Fruit fly (Drosophila melanogaster) whole organism, embryonic: ENCODE results near the gene por.
A peak's percentile ranks its signal among the peaks of the same experiment; 100 is the strongest.

Source experiments
- Antp ChIP-seq: fragments of 200-800 bp; sonication (Bioruptor generic); optimal IDR thresholded peaks from 3 replicates; lab custom pipeline; 2016; ENCODE audit warnings: missing biosample characterization, missing genetic modification characterization
- CG11247 ChIP-seq: fragments of 200-800 bp; sonication (Bioruptor generic); IDR thresholded peaks from 2 replicates; pipeline ENCODE4 v1.3.6; 2022; ENCODE audit warnings: missing biosample characterization, missing genetic modification characterization
- CG11696 ChIP-seq: fragments of 200-800 bp; sonication (Bioruptor generic); IDR thresholded peaks from 2 replicates; pipeline ENCODE4 v1.3.6; 2022; ENCODE audit warnings: missing biosample characterization, missing genetic modification characterization
- CG12299 ChIP-seq: fragments of 200-800 bp; sonication (Bioruptor generic); optimal IDR thresholded peaks from 2 replicates; lab custom pipeline; 2018; ENCODE audit warnings: missing biosample characterization, mild to moderate bottlenecking, missing genetic modification characterization
- CG13123 ChIP-seq: fragments of 200-800 bp; sonication (Bioruptor generic); optimal IDR thresholded peaks from 2 replicates; lab custom pipeline; 2016; ENCODE audit warnings: missing biosample characterization, missing genetic modification characterization
- CG13894 ChIP-seq: fragments of 200-800 bp; sonication (Bioruptor generic); optimal IDR thresholded peaks from 3 replicates; lab custom pipeline; 2018; ENCODE audit warnings: missing biosample characterization, mild to moderate bottlenecking, missing genetic modification characterization, moderate library complexity
- CG14441 ChIP-seq: fragments of 200-800 bp; sonication (Bioruptor generic); IDR thresholded peaks from 2 replicates; pipeline ENCODE4 v1.3.6; 2022; ENCODE audit warnings: missing biosample characterization, missing genetic modification characterization
- CG14860 ChIP-seq: fragments of 200-800 bp; sonication (Bioruptor generic); IDR thresholded peaks from 3 replicates; pipeline ENCODE4 v1.3.6; 2022; ENCODE audit warnings: missing biosample characterization, missing genetic modification characterization; ENCODE audit not compliant: partially characterized antibody
- CG16779 ChIP-seq: fragments of 200-800 bp; sonication (Bioruptor generic); IDR thresholded peaks from 2 replicates; pipeline ENCODE4 v1.3.6; 2022; ENCODE audit warnings: missing biosample characterization, missing genetic modification characterization
- CG32767 ChIP-seq: fragments of 200-800 bp; sonication (Bioruptor generic); IDR thresholded peaks from 2 replicates; pipeline ENCODE4 v1.3.6; 2022; ENCODE audit warnings: missing biosample characterization, missing genetic modification characterization
- CG3281 ChIP-seq: fragments of 200-800 bp; sonication (Bioruptor generic); optimal IDR thresholded peaks from 3 replicates; lab custom pipeline; 2017; ENCODE audit warnings: missing biosample characterization, mild to moderate bottlenecking, missing genetic modification characterization
- CG4328 ChIP-seq: fragments of 200-800 bp; sonication (Bioruptor generic); optimal IDR thresholded peaks from 3 replicates; lab custom pipeline; 2017; ENCODE audit warnings: missing biosample characterization, missing genetic modification reagents, missing genetic modification characterization
- CG4854 ChIP-seq: fragments of 200-800 bp; sonication (Bioruptor generic); optimal IDR thresholded peaks from 2 replicates; lab custom pipeline; 2016; ENCODE audit warnings: missing biosample characterization, missing genetic modification characterization, inconsistent platforms
- CG5953 ChIP-seq: fragments of 200-800 bp; sonication (Bioruptor generic); IDR thresholded peaks from 2 replicates; pipeline ENCODE4 v1.3.6; 2022; ENCODE audit warnings: missing biosample characterization, missing genetic modification characterization
- CG6813 ChIP-seq: fragments of 200-800 bp; sonication (Bioruptor generic); optimal IDR thresholded peaks from 2 replicates; lab custom pipeline; 2017; ENCODE audit warnings: missing biosample characterization, missing genetic modification characterization, mild to moderate bottlenecking, moderate library complexity, missing genetic modification reagents
- CG7372 ChIP-seq: fragments of 200-800 bp; sonication (Bioruptor generic); IDR thresholded peaks from 2 replicates; pipeline ENCODE4 v1.3.6; 2022; ENCODE audit warnings: missing biosample characterization, missing genetic modification characterization
- CG9609 ChIP-seq: fragments of 200-800 bp; sonication (Bioruptor generic); optimal IDR thresholded peaks from 3 replicates; lab custom pipeline; 2016; ENCODE audit warnings: missing biosample characterization, missing genetic modification characterization
- Dip2 ChIP-seq: fragments of 200-800 bp; sonication (Bioruptor generic); IDR thresholded peaks from 2 replicates; pipeline ENCODE4 v1.3.6; 2022; ENCODE audit warnings: missing biosample characterization, missing genetic modification characterization
- Dp ChIP-seq: fragments of 200-800 bp; sonication (Bioruptor generic); optimal IDR thresholded peaks from 2 replicates; lab custom pipeline; 2018; ENCODE audit warnings: missing biosample characterization, mild to moderate bottlenecking, missing genetic modification characterization, moderate library complexity
- Drgx ChIP-seq: fragments of 200-800 bp; sonication (Bioruptor generic); IDR thresholded peaks from 2 replicates; pipeline ENCODE4 v1.3.6; 2022; ENCODE audit warnings: missing biosample characterization, missing genetic modification characterization
- ERR ChIP-seq: fragments of 200-800 bp; sonication (Bioruptor generic); optimal IDR thresholded peaks from 2 replicates; lab custom pipeline; 2016; ENCODE audit warnings: missing biosample characterization, missing genetic modification characterization
- H2.0 ChIP-seq: fragments of 200-800 bp; sonication (Bioruptor generic); IDR thresholded peaks from 2 replicates; pipeline ENCODE4 v1.3.6; 2022; ENCODE audit warnings: missing biosample characterization, missing genetic modification characterization
- HLH54F ChIP-seq: fragments of 200-800 bp; sonication (Bioruptor generic); optimal IDR thresholded peaks from 3 replicates; lab custom pipeline; 2016; ENCODE audit warnings: missing biosample characterization, missing genetic modification characterization
- Hmx ChIP-seq: fragments of 200-800 bp; sonication (Bioruptor generic); optimal IDR thresholded peaks from 2 replicates; lab custom pipeline; 2016; ENCODE audit warnings: missing biosample characterization, missing genetic modification characterization
- Hr78 ChIP-seq, 2 experiments: fragments of 200-800 bp in 1 of 2; fragments of >200 bp in 1 of 2; sonication (Bioruptor generic) in 1 of 2; optimal IDR thresholded peaks; 2 replicates each; lab custom pipeline; 2017 to 2019; ENCODE audit warnings: missing biosample characterization in 2 of 2, missing genetic modification characterization in 2 of 2, mild to moderate bottlenecking in 1 of 2, moderate library complexity in 1 of 2
- Hsf ChIP-seq: fragments of 200-800 bp; sonication (Bioruptor generic); optimal IDR thresholded peaks from 3 replicates; lab custom pipeline; 2016; ENCODE audit warnings: missing biosample characterization, missing genetic modification characterization
- Lpt ChIP-seq: fragments of >200 bp; optimal IDR thresholded peaks from 2 replicates; lab custom pipeline; 2018; ENCODE audit warnings: missing biosample characterization, missing genetic modification characterization
- MTF-1 ChIP-seq: fragments of 200-800 bp; sonication (Bioruptor generic); optimal IDR thresholded peaks from 2 replicates; lab custom pipeline; 2018; ENCODE audit warnings: missing biosample characterization, mild to moderate bottlenecking, missing genetic modification characterization, borderline replicate concordance
- Spps ChIP-seq: fragments of 200-800 bp; sonication (Bioruptor generic); optimal IDR thresholded peaks from 2 replicates; lab custom pipeline; 2018; ENCODE audit warnings: missing biosample characterization, mild to moderate bottlenecking, missing genetic modification characterization
- Stat92E ChIP-seq, 3 experiments: fragments of >200 bp in 2 of 3; fragments of 200-800 bp in 1 of 3; sonication (Bioruptor generic) in 1 of 3; optimal IDR thresholded peaks; 2 replicates each; lab custom pipeline; 2017 to 2019; ENCODE audit warnings: missing biosample characterization in 3 of 3, missing genetic modification characterization in 3 of 3, mild to moderate bottlenecking in 1 of 3, moderate library complexity in 1 of 3
- Usf ChIP-seq: fragments of 200-800 bp; sonication (Bioruptor generic); optimal IDR thresholded peaks from 2 replicates; lab custom pipeline; 2017; ENCODE audit warnings: missing genotype, missing biosample characterization, missing genetic modification characterization
- ap ChIP-seq: fragments of 200-800 bp; sonication (Bioruptor generic); IDR thresholded peaks from 2 replicates; pipeline ENCODE4 v1.3.6; 2022; ENCODE audit warnings: missing biosample characterization, missing genetic modification characterization
- ash1 ChIP-seq: fragments of 200-800 bp; sonication (Bioruptor generic); optimal IDR thresholded peaks from 2 replicates; lab custom pipeline; 2018; ENCODE audit warnings: missing biosample characterization, mild to moderate bottlenecking, missing genetic modification characterization
- bcd ChIP-seq: fragments of 200-800 bp; sonication (Bioruptor generic); optimal IDR thresholded peaks from 2 replicates; lab custom pipeline; 2017; ENCODE audit warnings: missing biosample characterization, mild to moderate bottlenecking, missing genetic modification characterization
- br ChIP-seq: fragments of >200 bp; optimal IDR thresholded peaks from 2 replicates; lab custom pipeline; 2017
- bsh ChIP-seq, 2 experiments: fragments of 200-800 bp; sonication (Bioruptor generic); optimal IDR thresholded peaks; 2 replicates each; lab custom pipeline; 2017 to 2018; ENCODE audit warnings: mild to moderate bottlenecking in 2 of 2, missing biosample characterization in 2 of 2, missing genetic modification characterization in 2 of 2, moderate library complexity in 1 of 2
- dm ChIP-seq: fragments of 200-800 bp; sonication (Bioruptor generic); optimal IDR thresholded peaks from 3 replicates; lab custom pipeline; 2016; ENCODE audit warnings: missing biosample characterization, missing genetic modification characterization
- exex ChIP-seq: fragments of 200-800 bp; sonication (Bioruptor generic); optimal IDR thresholded peaks from 4 replicates; lab custom pipeline; 2018; ENCODE audit warnings: missing biosample characterization, mild to moderate bottlenecking, missing genetic modification characterization, moderate library complexity
- fd102C ChIP-seq: fragments of 200-800 bp; sonication (Bioruptor generic); optimal IDR thresholded peaks from 2 replicates; lab custom pipeline; 2018; ENCODE audit warnings: missing biosample characterization, mild to moderate bottlenecking, missing genetic modification characterization, moderate library complexity
- ind ChIP-seq: fragments of 200-800 bp; sonication (Bioruptor generic); optimal IDR thresholded peaks from 3 replicates; lab custom pipeline; 2016; ENCODE audit warnings: missing biosample characterization, missing genetic modification characterization
- knrl ChIP-seq: fragments of 200-800 bp; sonication (Bioruptor generic); IDR thresholded peaks from 3 replicates; pipeline ENCODE4 v1.3.6; 2022; ENCODE audit warnings: missing biosample characterization, missing genetic modification characterization; ENCODE audit not compliant: partially characterized antibody
- mam ChIP-seq: fragments of 200-800 bp; sonication (Bioruptor generic); optimal IDR thresholded peaks from 3 replicates; lab custom pipeline; 2016; ENCODE audit warnings: missing biosample characterization, missing genetic modification characterization
- nerfin-1 ChIP-seq: fragments of 200-800 bp; sonication (Bioruptor generic); optimal IDR thresholded peaks from 3 replicates; lab custom pipeline; 2019; ENCODE audit warnings: missing biosample characterization, mild to moderate bottlenecking, missing genetic modification characterization, moderate library complexity
- onecut ChIP-seq: fragments of 200-800 bp; sonication (Bioruptor generic); IDR thresholded peaks from 2 replicates; pipeline ENCODE4 v1.3.6; 2022; ENCODE audit warnings: missing biosample characterization, missing genetic modification characterization
- p53 ChIP-seq: fragments of 200-800 bp; sonication (Bioruptor generic); optimal IDR thresholded peaks from 2 replicates; lab custom pipeline; 2016; ENCODE audit warnings: missing biosample characterization, missing genetic modification characterization
- pfk ChIP-seq: fragments of 200-800 bp; sonication (Bioruptor generic); optimal IDR thresholded peaks from 2 replicates; lab custom pipeline; 2018; ENCODE audit warnings: missing biosample characterization, mild to moderate bottlenecking, missing genetic modification characterization, moderate library complexity
- pita ChIP-seq: fragments of 200-800 bp; sonication (Bioruptor generic); optimal IDR thresholded peaks from 2 replicates; lab custom pipeline; 2017; ENCODE audit warnings: missing biosample characterization, mild to moderate bottlenecking, missing genetic modification characterization
- pnt ChIP-seq: fragments of 200-800 bp; sonication (Bioruptor generic); optimal IDR thresholded peaks from 3 replicates; lab custom pipeline; 2016; ENCODE audit warnings: missing biosample characterization, missing genetic modification characterization
- ranshi ChIP-seq: fragments of 200-800 bp; sonication (Bioruptor generic); IDR thresholded peaks from 2 replicates; pipeline ENCODE4 v1.3.6; 2022; ENCODE audit warnings: missing biosample characterization, missing genetic modification characterization

Gene por

dm6 chrX:18367806-18368643 is 11.6 kb downstream of the por start (continued):
- peak; percentile 74 for TF ChIP-seq Drgx (GFP tag; lab: Robert Waterston, UW)
- TF ChIP-seq CG6813 (GFP tag; lab: Kevin White, UChicago): peak; percentile 67
- peak; percentile 65 for TF ChIP-seq ERR
- TF ChIP-seq CG12299 (tag; lab: Kevin White, UChicago): peak; percentile 41
- peak in 1 of 2 experiments; percentile 79 for TF ChIP-seq bsh (GFP tag; optimal IDR thresholded peaks at IDR 0.05; lab: Kevin White, UChicago)
- no peak for TF ChIP-seq Hmx (GFP tag; lab: Kevin White, UChicago)
- no peak for TF ChIP-seq CG14860 (GFP tag; lab: Robert Waterston, UW)
- peak; percentile 79 for TF ChIP-seq CG14441 (GFP tag; lab: Robert Waterston, UW)
- TF ChIP-seq CG9609 (GFP tag; lab: Kevin White, UChicago): peak; percentile 55
- no peak for TF ChIP-seq fd102C
- TF ChIP-seq Dp (GFP tag; lab: Kevin White, UChicago): no peak
- peak; percentile 22 for TF ChIP-seq CG4854 (GFP tag; lab: Kevin White, UChicago)
- no peak for TF ChIP-seq Stat92E (GFP tag; optimal IDR thresholded peaks at IDR 0.05; lab: Kevin White, UChicago)
- peak; percentile 82 for TF ChIP-seq mam
- peak; percentile 88 for TF ChIP-seq exex (tag; lab: Kevin White, UChicago)
- peak; percentile 78 for TF ChIP-seq Antp (GFP tag; lab: Kevin White, UChicago)
- no peak for TF ChIP-seq Spps (tag; lab: Kevin White, UChicago)
- TF ChIP-seq ap: no peak
- TF ChIP-seq onecut (GFP tag; lab: Robert Waterston, UW): peak; percentile 60
- TF ChIP-seq CG4328: no peak
- TF ChIP-seq HLH54F: peak; percentile 72
- peak; percentile 75 for TF ChIP-seq bcd (GFP tag; lab: Kevin White, UChicago)
- TF ChIP-seq CG16779 (GFP tag; lab: Robert Waterston, UW): peak; percentile 72
- TF ChIP-seq CG32767 (GFP tag; lab: Robert Waterston, UW): no peak
- TF ChIP-seq CG13123 (GFP tag; lab: Kevin White, UChicago): no peak
- TF ChIP-seq Lpt (GFP tag; lab: Kevin White, UChicago): no peak
- TF ChIP-seq ind (GFP tag; lab: Kevin White, UChicago): peak; percentile 76
- no peak for TF ChIP-seq pita (GFP tag; lab: Kevin White, UChicago)
- TF ChIP-seq CG11247 (GFP tag; lab: Robert Waterston, UW): peak; percentile 67
- TF ChIP-seq H2.0: peak; percentile 68
- TF ChIP-seq ranshi (GFP tag; lab: Robert Waterston, UW): peak; percentile 83
- peak; percentile 32 for TF ChIP-seq CG7372
- TF ChIP-seq CG5953 (GFP tag; lab: Robert Waterston, UW): peak; percentile 61; the same call in 1 of the 2 replicates
- TF ChIP-seq MTF-1 (GFP tag; lab: Kevin White, UChicago): peak; percentile 37
- peak; percentile 17 for TF ChIP-seq nerfin-1 (tag; lab: Kevin White, UChicago)
- peak in 1 of 2 experiments; percentile 21 for TF ChIP-seq Hr78 (GFP tag; optimal IDR thresholded peaks at IDR 0.05; lab: Kevin White, UChicago)
- no peak for TF ChIP-seq dm (GFP tag; lab: Kevin White, UChicago)
- TF ChIP-seq br (lab: Kevin White, UChicago): no peak
- no peak for TF ChIP-seq knrl (GFP tag; lab: Robert Waterston, UW)
- TF ChIP-seq pfk (GFP tag; lab: Kevin White, UChicago): peak; percentile 7
- TF ChIP-seq pnt: peak; percentile 66
- TF ChIP-seq Dip2 (GFP tag; lab: Robert Waterston, UW): no peak
- peak; percentile 67 for TF ChIP-seq CG3281
- TF ChIP-seq Usf (GFP tag; lab: Kevin White, UChicago): peak; percentile 38
- peak; percentile 54 for TF ChIP-seq ash1 (GFP tag; lab: Kevin White, UChicago)
- TF ChIP-seq Hsf (GFP tag; lab: Kevin White, UChicago): peak; percentile 38
- TF ChIP-seq CG13894 (tag; lab: Kevin White, UChicago): peak; percentile 75
- TF ChIP-seq CG11696 (GFP tag; lab: Robert Waterston, UW): no peak
- peak; percentile 48 for TF ChIP-seq p53 (GFP tag; lab: Kevin White, UChicago)
